Fruit fly (Drosophila melanogaster) whole organism, embryonic: ENCODE measurements around the gene CG13894.
A peak's percentile ranks its signal among the peaks of the same experiment; 100 is the strongest.

Experiments used
- ATbp ChIP-seq: fragments of 200-800 bp; sonication (Bioruptor generic); optimal IDR thresholded peaks from 2 replicates; lab custom pipeline; 2017; ENCODE audit warnings: missing biosample characterization, mild to moderate bottlenecking, missing genetic modification characterization, missing genetic modification reagents
- Bgb ChIP-seq: fragments of 200-800 bp; sonication (Bioruptor generic); IDR thresholded peaks from 2 replicates; pipeline ENCODE4 v1.3.6; 2022; ENCODE audit warnings: missing biosample characterization, missing genetic modification characterization; ENCODE audit not compliant: partially characterized antibody
- CG10543 ChIP-seq: fragments of 200-800 bp; sonication (Bioruptor generic); optimal IDR thresholded peaks from 3 replicates; lab custom pipeline; 2017; ENCODE audit warnings: missing biosample characterization, mild to moderate bottlenecking, missing genetic modification characterization, moderate library complexity
- CG10959 ChIP-seq: fragments of 200-800 bp; sonication (Bioruptor generic); IDR thresholded peaks from 2 replicates; pipeline ENCODE4 v1.3.6; 2022; ENCODE audit warnings: missing biosample characterization, missing genetic modification characterization
- CG11398 ChIP-seq: fragments of 200-800 bp; sonication (Bioruptor generic); optimal IDR thresholded peaks from 2 replicates; lab custom pipeline; 2016; ENCODE audit warnings: missing biosample characterization, missing genetic modification characterization
- CG11723 ChIP-seq: fragments of 200-800 bp; sonication (Bioruptor generic); optimal IDR thresholded peaks from 2 replicates; lab custom pipeline; 2017; ENCODE audit warnings: missing biosample characterization, mild to moderate bottlenecking, missing genetic modification characterization
- CG12219 ChIP-seq: fragments of 200-800 bp; sonication (Bioruptor generic); optimal IDR thresholded peaks from 3 replicates; lab custom pipeline; 2018; ENCODE audit warnings: missing biosample characterization, mild to moderate bottlenecking, missing genetic modification characterization
- CG12769 ChIP-seq: fragments of 200-800 bp; sonication (Bioruptor generic); optimal IDR thresholded peaks from 2 replicates; lab custom pipeline; 2019; ENCODE audit warnings: missing biosample characterization, mild to moderate bottlenecking, missing genetic modification characterization, moderate library complexity
- CG13424 ChIP-seq: fragments of 200-800 bp; sonication (Bioruptor generic); optimal IDR thresholded peaks from 2 replicates; lab custom pipeline; 2019; ENCODE audit warnings: missing biosample characterization, mild to moderate bottlenecking, missing genetic modification characterization, moderate library complexity
- CG18262 ChIP-seq: fragments of 200-800 bp; optimal IDR thresholded peaks from 3 replicates; lab custom pipeline; 2019; ENCODE audit warnings: missing biosample characterization, mild to moderate bottlenecking, missing genetic modification characterization, moderate library complexity
- CG18764 ChIP-seq: fragments of 200-800 bp; sonication (Bioruptor generic); optimal IDR thresholded peaks from 3 replicates; lab custom pipeline; 2016; ENCODE audit warnings: missing biosample characterization, missing genetic modification characterization
- CG2712 ChIP-seq: fragments of 200-800 bp; optimal IDR thresholded peaks from 3 replicates; lab custom pipeline; 2019; ENCODE audit warnings: missing biosample characterization, mild to moderate bottlenecking, missing genetic modification characterization, moderate library complexity
- CG31441 ChIP-seq: fragments of 200-800 bp; sonication (Bioruptor generic); IDR thresholded peaks from 2 replicates; pipeline ENCODE4 v1.3.6; 2022; ENCODE audit warnings: missing biosample characterization, missing genetic modification characterization
- CG32532 ChIP-seq: fragments of 200-800 bp; sonication (Bioruptor generic); IDR thresholded peaks from 2 replicates; pipeline ENCODE4 v1.3.6; 2022; ENCODE audit warnings: missing biosample characterization, missing genetic modification characterization
- CG3838 ChIP-seq: fragments of 200-800 bp; sonication (Bioruptor generic); optimal IDR thresholded peaks from 3 replicates; lab custom pipeline; 2016; ENCODE audit warnings: missing biosample characterization, missing genetic modification characterization
- CG3847 ChIP-seq: fragments of 200-800 bp; sonication (Bioruptor generic); IDR thresholded peaks from 2 replicates; pipeline ENCODE4 v1.3.6; 2022; ENCODE audit warnings: missing biosample characterization, missing genetic modification characterization
- CG4360 ChIP-seq: fragments of 200-800 bp; sonication (Bioruptor generic); IDR thresholded peaks from 2 replicates; pipeline ENCODE4 v1.3.6; 2022; ENCODE audit warnings: missing biosample characterization, missing genetic modification characterization
- CG6272 ChIP-seq: fragments of 200-800 bp; sonication (Bioruptor generic); IDR thresholded peaks from 2 replicates; pipeline ENCODE4 v1.3.6; 2022; ENCODE audit warnings: missing biosample characterization, missing genetic modification characterization
- CG8089 ChIP-seq: fragments of 200-800 bp; sonication (Bioruptor generic); optimal IDR thresholded peaks from 3 replicates; lab custom pipeline; 2016; ENCODE audit warnings: missing biosample characterization, missing genetic modification characterization
- CG8359 ChIP-seq: fragments of 200-800 bp; sonication (Bioruptor generic); optimal IDR thresholded peaks from 2 replicates; lab custom pipeline; 2017; ENCODE audit warnings: missing biosample characterization, mild to moderate bottlenecking, missing genetic modification characterization, borderline replicate concordance
- CG9215 ChIP-seq: fragments of 200-800 bp; sonication (Bioruptor generic); IDR thresholded peaks from 2 replicates; pipeline ENCODE4 v1.3.6; 2022; ENCODE audit warnings: missing biosample characterization, missing genetic modification characterization
- CG9932 ChIP-seq: fragments of 200-800 bp; sonication (Bioruptor generic); IDR thresholded peaks from 2 replicates; pipeline ENCODE4 v1.3.6; 2022; ENCODE audit warnings: missing biosample characterization, missing genetic modification characterization
- Camta ChIP-seq: fragments of 200-800 bp; sonication (Bioruptor generic); optimal IDR thresholded peaks from 2 replicates; lab custom pipeline; 2016; ENCODE audit warnings: missing biosample characterization, missing genetic modification characterization
- Gug ChIP-seq: fragments of 200-800 bp; sonication (Bioruptor generic); IDR thresholded peaks from 4 replicates; pipeline ENCODE4 v1.3.6; 2022; ENCODE audit warnings: missing biosample characterization, missing genetic modification characterization
- Six4 ChIP-seq: fragments of 200-800 bp; sonication (Bioruptor generic); optimal IDR thresholded peaks from 2 replicates; lab custom pipeline; 2016; ENCODE audit warnings: missing biosample characterization, missing genetic modification characterization
- Sry-δ ChIP-seq: fragments of 200-800 bp; sonication (Bioruptor generic); optimal IDR thresholded peaks from 2 replicates; lab custom pipeline; 2016; ENCODE audit warnings: missing biosample characterization, missing genetic modification characterization
- Stat92E ChIP-seq, 3 experiments: fragments of >200 bp in 2 of 3; fragments of 200-800 bp in 1 of 3; sonication (Bioruptor generic) in 1 of 3; optimal IDR thresholded peaks; 2 replicates each; lab custom pipeline; 2017 to 2019; ENCODE audit warnings: missing biosample characterization in 3 of 3, missing genetic modification characterization in 3 of 3, mild to moderate bottlenecking in 1 of 3, moderate library complexity in 1 of 3
- Taf1 ChIP-seq: fragments of 200-800 bp; sonication (Bioruptor generic); IDR thresholded peaks from 2 replicates; pipeline ENCODE4 v1.3.6; 2022; ENCODE audit warnings: missing biosample characterization, missing genetic modification characterization
- ash1 ChIP-seq: fragments of 200-800 bp; sonication (Bioruptor generic); optimal IDR thresholded peaks from 2 replicates; lab custom pipeline; 2018; ENCODE audit warnings: missing biosample characterization, mild to moderate bottlenecking, missing genetic modification characterization
- br ChIP-seq: fragments of >200 bp; optimal IDR thresholded peaks from 2 replicates; lab custom pipeline; 2017
- bsh ChIP-seq, 2 experiments: fragments of 200-800 bp; sonication (Bioruptor generic); optimal IDR thresholded peaks; 2 replicates each; lab custom pipeline; 2017 to 2018; ENCODE audit warnings: mild to moderate bottlenecking in 2 of 2, missing biosample characterization in 2 of 2, missing genetic modification characterization in 2 of 2, moderate library complexity in 1 of 2
- crc ChIP-seq: fragments of 200-800 bp; sonication (Bioruptor generic); optimal IDR thresholded peaks from 2 replicates; lab custom pipeline; 2016; ENCODE audit warnings: missing biosample characterization, missing genetic modification characterization
- dmrt99B ChIP-seq: fragments of 200-800 bp; sonication (Bioruptor generic); optimal IDR thresholded peaks from 2 replicates; lab custom pipeline; 2018; ENCODE audit warnings: missing biosample characterization, mild to moderate bottlenecking, missing genetic modification characterization, moderate library complexity
- dysf ChIP-seq: fragments of 200-800 bp; sonication (Bioruptor generic); IDR thresholded peaks from 3 replicates; pipeline ENCODE4 v1.3.6; 2022; ENCODE audit warnings: missing biosample characterization, missing genetic modification characterization
- fd3F ChIP-seq: fragments of 200-800 bp; sonication (Bioruptor generic); optimal IDR thresholded peaks from 2 replicates; lab custom pipeline; 2018; ENCODE audit warnings: missing biosample characterization, mild to moderate bottlenecking, missing genetic modification characterization, moderate library complexity
- gce ChIP-seq: fragments of 200-800 bp; sonication (Bioruptor generic); IDR thresholded peaks from 3 replicates; pipeline ENCODE4 v1.3.6; 2022; ENCODE audit warnings: missing biosample characterization, missing genetic modification characterization
- gcm2 ChIP-seq: fragments of 200-800 bp; sonication (Bioruptor generic); optimal IDR thresholded peaks from 2 replicates; lab custom pipeline; 2016; ENCODE audit warnings: missing biosample characterization, missing genetic modification characterization
- gsb-n ChIP-seq: fragments of 200-800 bp; sonication (Bioruptor generic); optimal IDR thresholded peaks from 3 replicates; lab custom pipeline; 2018; ENCODE audit warnings: missing biosample characterization, mild to moderate bottlenecking, missing genetic modification characterization
- lmd ChIP-seq: fragments of 200-800 bp; sonication (Bioruptor generic); IDR thresholded peaks from 2 replicates; pipeline ENCODE4 v1.3.6; 2022; ENCODE audit warnings: missing biosample characterization, missing genetic modification characterization
- mld ChIP-seq: fragments of 200-800 bp; sonication (Bioruptor generic); IDR thresholded peaks from 3 replicates; pipeline ENCODE4 v1.3.6; 2022; ENCODE audit warnings: missing biosample characterization, missing genetic modification characterization; ENCODE audit not compliant: partially characterized antibody
- oc ChIP-seq: fragments of 200-800 bp; sonication (Bioruptor generic); optimal IDR thresholded peaks from 2 replicates; lab custom pipeline; 2018; ENCODE audit warnings: missing biosample characterization, mild to moderate bottlenecking, missing genetic modification characterization, moderate library complexity
- ranshi ChIP-seq: fragments of 200-800 bp; sonication (Bioruptor generic); IDR thresholded peaks from 2 replicates; pipeline ENCODE4 v1.3.6; 2022; ENCODE audit warnings: missing biosample characterization, missing genetic modification characterization
- rib ChIP-seq: fragments of 200-800 bp; sonication (Bioruptor generic); IDR thresholded peaks from 2 replicates; pipeline ENCODE4 v1.3.6; 2022; ENCODE audit warnings: missing biosample characterization, missing genetic modification characterization
- seq ChIP-seq: fragments of 200-800 bp; sonication (Bioruptor generic); IDR thresholded peaks from 2 replicates; pipeline ENCODE4 v1.3.6; 2022; ENCODE audit warnings: missing biosample characterization, missing genetic modification characterization
- sim ChIP-seq: fragments of 200-800 bp; sonication (Bioruptor generic); IDR thresholded peaks from 2 replicates; pipeline ENCODE4 v1.3.6; 2022; ENCODE audit warnings: missing biosample characterization, missing genetic modification characterization
- slou ChIP-seq: fragments of 200-800 bp; sonication (Bioruptor generic); optimal IDR thresholded peaks from 3 replicates; lab custom pipeline; 2016; ENCODE audit warnings: missing biosample characterization, missing genetic modification characterization
- ssp ChIP-seq: fragments of 200-800 bp; sonication (Bioruptor generic); IDR thresholded peaks from 2 replicates; pipeline ENCODE4 v1.3.6; 2022; ENCODE audit warnings: missing biosample characterization, missing genetic modification characterization
- tio ChIP-seq: fragments of 200-800 bp; sonication (Bioruptor generic); optimal IDR thresholded peaks from 2 replicates; lab custom pipeline; 2017; ENCODE audit warnings: missing biosample characterization, missing genetic modification characterization, inconsistent platforms
- ttk ChIP-seq: fragments of 200-800 bp; sonication (Bioruptor generic); IDR thresholded peaks from 2 replicates; pipeline ENCODE4 v2.1.2; 2022; ENCODE audit warnings: missing biosample characterization, missing genetic modification characterization
- usp ChIP-seq: fragments of >200 bp; optimal IDR thresholded peaks from 2 replicates; lab custom pipeline; 2017; ENCODE audit warnings: missing biosample characterization, missing genetic modification characterization
- vvl ChIP-seq: fragments of 200-800 bp; sonication (Bioruptor generic); IDR thresholded peaks from 2 replicates; pipeline ENCODE4 v1.3.6; 2022; ENCODE audit warnings: missing biosample characterization, missing genetic modification characterization
- wdn ChIP-seq: fragments of 200-800 bp; sonication (Bioruptor generic); IDR thresholded peaks from 2 replicates; pipeline ENCODE4 v1.3.6; 2022; ENCODE audit warnings: missing biosample characterization, missing genetic modification characterization

The CG13894 gene

dm6 chr3L:721026-721425 is 22.1 kb upstream of the CG13894 start (continued):
- TF ChIP-seq usp (GFP tag; lab: Kevin White, UChicago) (no peak), Sry-δ (no peak), CG12219 (GFP tag; lab: Kevin White, UChicago) (no peak), vvl (GFP tag; lab: Robert Waterston, UW) (peak; percentile 64), CG18262 (tag; lab: Kevin White, UChicago) (peak; percentile 59), Six4 (GFP tag; lab: Kevin White, UChicago) (peak; percentile 10), lmd (GFP tag; lab: Robert Waterston, UW) (no peak; the same call in 1 of the 2 replicates), ttk (GFP tag; lab: Robert Waterston, UW) (peak; percentile 48), Stat92E (GFP tag; optimal IDR thresholded peaks at IDR 0.05; lab: Kevin White, UChicago) (no peak), gsb-n (tag; lab: Kevin White, UChicago) (peak; percentile 44), CG3838 (no peak), CG4360 (no peak), Gug (GFP tag; lab: Robert Waterston, UW) (0 out of 4 replicates have a peak, but pooled peaks have one; percentile 29), CG6272 (no peak), oc (tag; lab: Kevin White, UChicago) (peak; percentile 51), ssp (peak; percentile 18; the same call in 1 of the 2 replicates), CG13424 (tag; lab: Kevin White, UChicago) (peak; percentile 1), ATbp (peak; percentile 46), fd3F (GFP tag; lab: Kevin White, UChicago) (no peak), Taf1 (GFP tag; lab: Robert Waterston, UW) (no peak), dysf (GFP tag; lab: Robert Waterston, UW) (peak; percentile 29; the same call in 1 of the 3 replicates), slou (GFP tag; lab: Kevin White, UChicago) (no peak), dmrt99B (tag; lab: Kevin White, UChicago) (peak; percentile 33), CG10959 (GFP tag; lab: Robert Waterston, UW) (no peak), CG11398 (GFP tag; lab: Kevin White, UChicago) (no peak), CG11723 (no peak), CG2712 (tag; lab: Kevin White, UChicago) (peak; percentile 55), crc (GFP tag; lab: Kevin White, UChicago) (peak; percentile 46), mld (no peak), gce (GFP tag; lab: Robert Waterston, UW) (no peak), Camta (GFP tag; lab: Kevin White, UChicago) (peak; percentile 45), ranshi (GFP tag; lab: Robert Waterston, UW) (no peak; the same call in 1 of the 2 replicates), CG31441 (peak; percentile 70), CG8359 (GFP tag; lab: Kevin White, UChicago) (no peak), CG3847 (GFP tag; lab: Robert Waterston, UW) (no peak), ash1 (GFP tag; lab: Kevin White, UChicago) (no peak), Bgb (GFP tag; lab: Robert Waterston, UW) (no peak), seq (GFP tag; lab: Robert Waterston, UW) (0 out of 2 replicates have a peak, but pooled peaks have one; percentile 19), rib (GFP tag; lab: Robert Waterston, UW) (no peak), CG8089 (GFP tag; lab: Kevin White, UChicago) (no peak), CG12769 (no peak), sim (no peak), CG10543 (GFP tag; lab: Kevin White, UChicago) (no peak), CG9215 (GFP tag; lab: Robert Waterston, UW) (no peak), CG9932 (GFP tag; lab: Robert Waterston, UW) (no peak), br (no peak), CG32532 (GFP tag; lab: Robert Waterston, UW) (no peak), CG18764 (GFP tag; lab: Kevin White, UChicago) (no peak), gcm2 (GFP tag; lab: Kevin White, UChicago) (no peak), wdn (GFP tag; lab: Robert Waterston, UW) (no peak), bsh (GFP tag; optimal IDR thresholded peaks at IDR 0.05; lab: Kevin White, UChicago) (peak; percentile 6 to 68), tio (GFP tag; lab: Kevin White, UChicago) (no peak)
